Worm (Caenorhabditis elegans) whole organism, young adult: ENCODE results near the gene cyp-33E1.

Experiments
- F57A8.1 ChIP-seq: fragments of 200-800 bp; sonication (Bioruptor generic); optimal IDR thresholded peaks from 2 replicates; lab custom pipeline; 2018; ENCODE audit warnings: mild to moderate bottlenecking, missing genetic modification characterization, moderate library complexity, missing compliant biosample characterization
- ceh-27 ChIP-seq: fragments of 200-800 bp; sonication (Bioruptor generic); optimal IDR thresholded peaks from 2 replicates; lab custom pipeline; 2018; ENCODE audit warnings: mild to moderate bottlenecking, missing genetic modification characterization, moderate library complexity, missing compliant biosample characterization
- nhr-80 ChIP-seq: sonication (generic microtip); optimal IDR thresholded peaks from 2 replicates; lab custom pipeline; 2016; ENCODE audit warnings: missing genetic modification characterization, missing compliant biosample characterization

DNA sequence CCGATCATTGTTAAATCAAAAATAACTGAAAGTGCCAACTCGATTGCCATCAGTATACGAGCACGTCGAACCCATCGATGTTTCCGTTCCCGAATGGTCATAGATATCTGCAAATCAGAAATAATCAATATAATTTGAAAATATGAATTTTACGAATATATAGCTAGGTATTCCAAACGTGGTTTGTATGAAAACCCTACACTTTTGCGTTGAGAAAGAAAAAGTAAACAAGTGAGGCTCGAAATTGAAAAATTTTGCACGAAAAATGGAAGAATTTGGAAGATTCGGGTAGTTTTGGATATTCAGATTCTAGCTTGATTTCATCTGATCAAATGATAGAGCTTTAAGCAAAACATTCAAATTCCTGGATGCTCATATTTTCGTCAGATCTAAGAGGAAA lies 9.6 kb downstream of the cyp-33E1 start, which contains the start of gene F42A9.9:
- TF ChIP-seq nhr-80 = no peak
- no peak for TF ChIP-seq ceh-27
- TF ChIP-seq F57A8.1 (GFP tag; lab: Kevin White, UChicago) = no peak
